Fruit fly (Drosophila melanogaster) whole organism, embryonic: ENCODE data around the gene Mabi.

Source experiments
- Awh ChIP-seq: fragments of 200-800 bp; sonication (Bioruptor generic); IDR thresholded peaks from 2 replicates; pipeline ENCODE4, ENCODE4 v1.3.6; 2022; ENCODE audit warnings: missing biosample characterization, missing genetic modification characterization
- B-H2 ChIP-seq: fragments of 200-800 bp; sonication (Bioruptor generic); optimal IDR thresholded peaks from 2 replicates; lab custom pipeline; 2018; ENCODE audit warnings: missing biosample characterization, mild to moderate bottlenecking, missing genetic modification characterization
- CG10274 ChIP-seq: fragments of 200-800 bp; sonication (Bioruptor generic); optimal IDR thresholded peaks from 3 replicates; lab custom pipeline; 2017; ENCODE audit warnings: missing biosample characterization, mild to moderate bottlenecking, missing genetic modification characterization
- CG10979 ChIP-seq: fragments of 200-800 bp; sonication (Bioruptor generic); optimal IDR thresholded peaks from 2 replicates; lab custom pipeline; 2018; ENCODE audit warnings: missing biosample characterization, mild to moderate bottlenecking, missing genetic modification characterization, moderate library complexity
- CG11093 ChIP-seq: fragments of 200-800 bp; sonication (Bioruptor generic); IDR thresholded peaks from 3 replicates; pipeline ENCODE4 v1.3.6; 2022; ENCODE audit warnings: missing biosample characterization, missing genetic modification characterization
- CG11504 ChIP-seq: fragments of 200-800 bp; sonication (Bioruptor generic); optimal IDR thresholded peaks from 3 replicates; lab custom pipeline; 2019; ENCODE audit warnings: missing biosample characterization, mild to moderate bottlenecking, missing genetic modification characterization, moderate library complexity
- CG12219 ChIP-seq: fragments of 200-800 bp; sonication (Bioruptor generic); optimal IDR thresholded peaks from 3 replicates; lab custom pipeline; 2018; ENCODE audit warnings: missing biosample characterization, mild to moderate bottlenecking, missing genetic modification characterization
- CG15514 ChIP-seq: fragments of 200-800 bp; sonication (Bioruptor generic); optimal IDR thresholded peaks from 3 replicates; lab custom pipeline; 2017; ENCODE audit warnings: missing biosample characterization, missing genetic modification characterization, mild to moderate bottlenecking, moderate library complexity, missing genetic modification reagents
- CG15601 ChIP-seq: fragments of 200-800 bp; sonication (Bioruptor generic); optimal IDR thresholded peaks from 3 replicates; lab custom pipeline; 2019; ENCODE audit warnings: missing biosample characterization, mild to moderate bottlenecking, missing genetic modification characterization, moderate library complexity
- CG17359 ChIP-seq: fragments of 200-800 bp; sonication (Bioruptor generic); optimal IDR thresholded peaks from 3 replicates; lab custom pipeline; 2018; ENCODE audit warnings: missing biosample characterization, mild to moderate bottlenecking, missing genetic modification characterization, moderate library complexity
- CG17568 ChIP-seq: fragments of 200-800 bp; sonication (Bioruptor generic); optimal IDR thresholded peaks from 2 replicates; lab custom pipeline; 2018; ENCODE audit warnings: missing biosample characterization, mild to moderate bottlenecking, missing genetic modification characterization, moderate library complexity
- CG17912 ChIP-seq: fragments of 200-800 bp; sonication (Bioruptor generic); optimal IDR thresholded peaks from 2 replicates; lab custom pipeline; 2018; ENCODE audit warnings: missing biosample characterization, mild to moderate bottlenecking, missing genetic modification characterization
- CG2889 ChIP-seq: fragments of 200-800 bp; sonication (Bioruptor generic); IDR thresholded peaks from 3 replicates; pipeline ENCODE4 v1.3.6; 2022; ENCODE audit warnings: missing biosample characterization, missing genetic modification characterization
- CG32532 ChIP-seq: fragments of 200-800 bp; sonication (Bioruptor generic); IDR thresholded peaks from 2 replicates; pipeline ENCODE4 v1.3.6; 2022; ENCODE audit warnings: missing biosample characterization, missing genetic modification characterization
- CG33557 ChIP-seq: fragments of 200-800 bp; sonication (Bioruptor generic); optimal IDR thresholded peaks from 2 replicates; lab custom pipeline; 2019; ENCODE audit warnings: missing biosample characterization, mild to moderate bottlenecking, missing genetic modification characterization, moderate library complexity
- CG34224 ChIP-seq: fragments of 200-800 bp; sonication (Bioruptor generic); IDR thresholded peaks from 3 replicates; pipeline ENCODE4 v1.3.6; 2022; ENCODE audit warnings: missing biosample characterization, missing genetic modification characterization; ENCODE audit not compliant: partially characterized antibody
- CG5180 ChIP-seq: fragments of 200-800 bp; sonication (Bioruptor generic); optimal IDR thresholded peaks from 3 replicates; lab custom pipeline; 2017; ENCODE audit warnings: missing biosample characterization, missing genetic modification characterization, mild to moderate bottlenecking, moderate library complexity, missing genetic modification reagents
- CG7357 ChIP-seq: fragments of 200-800 bp; sonication (Bioruptor generic); IDR thresholded peaks from 3 replicates; pipeline ENCODE4 v1.3.6; 2022; ENCODE audit warnings: missing biosample characterization, missing genetic modification characterization
- CG7786 ChIP-seq: fragments of 200-800 bp; sonication (Bioruptor generic); optimal IDR thresholded peaks from 2 replicates; lab custom pipeline; 2016; ENCODE audit warnings: missing biosample characterization, missing genetic modification characterization
- CHES-1-like ChIP-seq: fragments of 200-800 bp; sonication (Bioruptor generic); optimal IDR thresholded peaks from 2 replicates; lab custom pipeline; 2016; ENCODE audit warnings: missing biosample characterization, missing genetic modification characterization
- Dfd ChIP-seq, 2 experiments: fragments of >200 bp; optimal IDR thresholded peaks; 2 replicates each; lab custom pipeline; 2017; ENCODE audit warnings: missing biosample characterization in 2 of 2, missing genetic modification characterization in 2 of 2
- Dll ChIP-seq: fragments of 200-800 bp; sonication (Bioruptor generic); IDR thresholded peaks from 4 replicates; pipeline ENCODE4 v1.3.6; 2022; ENCODE audit warnings: missing biosample characterization, missing genetic modification characterization; ENCODE audit not compliant: partially characterized antibody
- Gsc ChIP-seq: fragments of 200-800 bp; sonication (Bioruptor generic); IDR thresholded peaks from 2 replicates; pipeline ENCODE4 v1.3.6; 2022; ENCODE audit warnings: missing biosample characterization, missing genetic modification characterization
- HLH4C ChIP-seq: fragments of 200-800 bp; sonication (Bioruptor generic); IDR thresholded peaks from 3 replicates; pipeline ENCODE4 v1.3.6; 2022; ENCODE audit warnings: missing biosample characterization, missing genetic modification characterization; ENCODE audit not compliant: partially characterized antibody
- HmgD ChIP-seq: fragments of 200-800 bp; sonication (Bioruptor generic); optimal IDR thresholded peaks from 3 replicates; lab custom pipeline; 2016; ENCODE audit warnings: missing biosample characterization, missing genetic modification characterization
- Mes4 ChIP-seq: fragments of 200-800 bp; sonication (Bioruptor generic); optimal IDR thresholded peaks from 2 replicates; lab custom pipeline; 2016; ENCODE audit warnings: missing biosample characterization, missing genetic modification characterization
- Rfx ChIP-seq: fragments of 200-800 bp; sonication (Bioruptor generic); IDR thresholded peaks from 2 replicates; pipeline ENCODE4 v1.3.6; 2022; ENCODE audit warnings: missing biosample characterization, missing genetic modification characterization
- Ssrp ChIP-seq: fragments of 200-800 bp; sonication (Bioruptor generic); optimal IDR thresholded peaks from 2 replicates; lab custom pipeline; 2018; ENCODE audit warnings: missing biosample characterization, mild to moderate bottlenecking, missing genetic modification characterization, moderate library complexity
- Xbp1 ChIP-seq: fragments of 200-800 bp; sonication (Bioruptor generic); optimal IDR thresholded peaks from 3 replicates; lab custom pipeline; 2016; ENCODE audit warnings: missing biosample characterization, mild to moderate bottlenecking, missing genetic modification characterization
- az2 ChIP-seq: fragments of 200-800 bp; sonication (Bioruptor generic); optimal IDR thresholded peaks from 3 replicates; lab custom pipeline; 2016; ENCODE audit warnings: missing biosample characterization, missing genetic modification characterization
- bab2 ChIP-seq: fragments of 200-800 bp; sonication (Bioruptor generic); optimal IDR thresholded peaks from 2 replicates; lab custom pipeline; 2016; ENCODE audit warnings: missing biosample characterization, missing genetic modification characterization
- btn ChIP-seq: fragments of 200-800 bp; sonication (Bioruptor generic); optimal IDR thresholded peaks from 2 replicates; lab custom pipeline; 2016; ENCODE audit warnings: missing biosample characterization, missing genetic modification characterization
- cad ChIP-seq: fragments of >200 bp; optimal IDR thresholded peaks from 2 replicates; lab custom pipeline; 2017; ENCODE audit warnings: missing biosample characterization, missing genetic modification characterization
- chif ChIP-seq, 2 experiments: fragments of 200-800 bp; sonication (Bioruptor generic); optimal IDR thresholded peaks; 3 replicates each; lab custom pipeline; 2016; ENCODE audit warnings: missing biosample characterization in 2 of 2, missing genetic modification characterization in 2 of 2
- fd102C ChIP-seq: fragments of 200-800 bp; sonication (Bioruptor generic); optimal IDR thresholded peaks from 2 replicates; lab custom pipeline; 2018; ENCODE audit warnings: missing biosample characterization, mild to moderate bottlenecking, missing genetic modification characterization, moderate library complexity
- fd64A ChIP-seq: fragments of 200-800 bp; sonication (Bioruptor generic); optimal IDR thresholded peaks from 3 replicates; lab custom pipeline; 2018; ENCODE audit warnings: missing biosample characterization, mild to moderate bottlenecking, missing genetic modification characterization
- gce ChIP-seq: fragments of 200-800 bp; sonication (Bioruptor generic); IDR thresholded peaks from 3 replicates; pipeline ENCODE4 v1.3.6; 2022; ENCODE audit warnings: missing biosample characterization, missing genetic modification characterization
- ham ChIP-seq: fragments of 200-800 bp; sonication (Bioruptor generic); IDR thresholded peaks from 2 replicates; pipeline ENCODE4 v1.3.6; 2022; ENCODE audit warnings: missing biosample characterization, missing genetic modification characterization
- inv ChIP-seq: fragments of 200-800 bp; sonication (Bioruptor generic); IDR thresholded peaks from 2 replicates; pipeline ENCODE4 v1.3.6; 2022; ENCODE audit warnings: missing biosample characterization, missing genetic modification characterization; ENCODE audit not compliant: partially characterized antibody
- lbe ChIP-seq: fragments of 200-800 bp; sonication (Bioruptor generic); optimal IDR thresholded peaks from 2 replicates; lab custom pipeline; 2016; ENCODE audit warnings: missing biosample characterization, mild to moderate bottlenecking, missing genetic modification characterization
- lmd ChIP-seq: fragments of 200-800 bp; sonication (Bioruptor generic); IDR thresholded peaks from 2 replicates; pipeline ENCODE4 v1.3.6; 2022; ENCODE audit warnings: missing biosample characterization, missing genetic modification characterization
- lola ChIP-seq, 3 experiments: fragments of >200 bp in 2 of 3; fragments of 200-800 bp in 1 of 3; sonication (Bioruptor generic) in 1 of 3; optimal IDR thresholded peaks; 2 replicates each; lab custom pipeline; 2017 to 2019; ENCODE audit warnings: missing biosample characterization in 3 of 3, missing genetic modification characterization in 3 of 3, mild to moderate bottlenecking in 1 of 3, moderate library complexity in 1 of 3
- pan ChIP-seq, 4 experiments: fragments of >200 bp in 3 of 4; fragments of 200-800 bp in 1 of 4; sonication (Bioruptor generic) in 1 of 4; optimal IDR thresholded peaks in 3 of 4; IDR thresholded peaks in 1 of 4; 2 replicates each; pipeline versions ENCODE4 v1.3.6 to Lab custom; 2017 to 2022; ENCODE audit warnings: missing biosample characterization in 2 of 4, missing genetic modification characterization in 2 of 4, mixed read lengths in 1 of 4
- peb ChIP-seq: fragments of 200-800 bp; sonication (Bioruptor generic); IDR thresholded peaks from 2 replicates; pipeline ENCODE4 v1.3.6; 2022; ENCODE audit warnings: missing biosample characterization, missing genetic modification characterization
- phol ChIP-seq: fragments of 200-800 bp; sonication (Bioruptor generic); optimal IDR thresholded peaks from 3 replicates; lab custom pipeline; 2018; ENCODE audit warnings: missing biosample characterization, mild to moderate bottlenecking, missing genetic modification characterization, moderate library complexity
- sr ChIP-seq: fragments of 200-800 bp; sonication (Bioruptor generic); IDR thresholded peaks from 3 replicates; pipeline ENCODE4 v1.3.6; 2022; ENCODE audit warnings: missing biosample characterization, missing genetic modification characterization
- wek ChIP-seq: fragments of 200-800 bp; sonication (Bioruptor generic); optimal IDR thresholded peaks from 3 replicates; lab custom pipeline; 2018; ENCODE audit warnings: missing biosample characterization, mild to moderate bottlenecking, missing genetic modification characterization, moderate library complexity
- zen ChIP-seq: fragments of 200-800 bp; sonication (Bioruptor generic); optimal IDR thresholded peaks from 3 replicates; lab custom pipeline; 2018; ENCODE audit warnings: missing biosample characterization, mild to moderate bottlenecking, missing genetic modification characterization, moderate library complexity
- zfh2 ChIP-seq: fragments of 200-800 bp; sonication (Bioruptor generic); optimal IDR thresholded peaks from 2 replicates; lab custom pipeline; 2016; ENCODE audit warnings: missing biosample characterization, missing genetic modification characterization

The Mabi gene

DNA sequence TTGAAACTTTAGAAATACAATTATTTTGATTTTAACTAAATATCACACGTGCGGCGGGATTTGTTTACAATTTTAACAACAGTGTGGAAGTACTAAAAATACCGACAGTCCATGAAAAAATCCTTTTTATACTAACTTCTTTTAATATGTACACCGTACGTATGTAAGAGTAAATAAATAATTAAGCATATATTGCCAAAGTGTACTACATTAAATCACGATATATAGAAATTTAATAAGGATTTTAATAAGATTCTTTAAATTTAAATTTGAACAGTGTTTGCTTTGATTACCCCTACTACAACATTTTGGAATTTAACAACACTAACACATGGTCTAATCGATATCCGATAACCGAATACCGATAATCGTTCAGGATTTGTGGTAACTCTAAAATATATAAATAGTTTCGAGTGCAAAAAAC, 12.2 kb downstream of the Mabi start, which contains the start of the genes Ski6 and CG16812 (continued):
- TF ChIP-seq CG32532 (peak; percentile 83), CG11093 (no peak), HmgD (GFP tag; lab: Kevin White, UChicago) (no peak), CG17359 (tag; lab: Kevin White, UChicago) (peak; percentile 78), lbe (no peak), bab2 (GFP tag; lab: Kevin White, UChicago) (peak; percentile 54), Mes4 (GFP tag; lab: Kevin White, UChicago) (no peak), CHES-1-like (peak; percentile 16), Dfd (GFP tag; optimal IDR thresholded peaks at IDR 0.05; lab: Kevin White, UChicago) (no peak), pan (optimal IDR thresholded peaks at IDR 0.05; lab: Kevin White, UChicago) (no peak), pan (GFP tag; optimal IDR thresholded peaks at IDR 0.05 in 1 of 2, IDR thresholded peaks at IDR 0.05 in 1 of 2) (peak in 1 of 2 experiments; percentile 67), CG15601 (tag; lab: Kevin White, UChicago) (no peak), zen (peak; percentile 83), CG10979 (tag; lab: Kevin White, UChicago) (peak; percentile 67), gce (GFP tag; lab: Robert Waterston, UW) (no peak), Gsc (GFP tag; lab: Robert Waterston, UW) (no peak), zfh2 (GFP tag; lab: Kevin White, UChicago) (peak; percentile 15), peb (GFP tag; lab: Robert Waterston, UW) (0 out of 2 replicates have a peak, but pooled peaks have one; percentile 12), fd102C (GFP tag; lab: Kevin White, UChicago) (no peak), CG5180 (GFP tag; lab: Kevin White, UChicago) (no peak), wek (GFP tag; lab: Kevin White, UChicago) (peak; percentile 93), CG34224 (GFP tag; lab: Robert Waterston, UW) (0 out of 3 replicates have a peak, but pooled peaks have one; percentile 31), CG2889 (no peak), inv (no peak), az2 (GFP tag; lab: Kevin White, UChicago) (peak; percentile 71), CG7357 (GFP tag; lab: Robert Waterston, UW) (no peak), phol (peak; percentile 82), cad (no peak), CG17912 (no peak), CG33557 (GFP tag; lab: Kevin White, UChicago) (peak; percentile 41), CG15514 (peak; percentile 51), fd64A (GFP tag; lab: Kevin White, UChicago) (no peak), lmd (GFP tag; lab: Robert Waterston, UW) (no peak), Rfx (GFP tag; lab: Robert Waterston, UW) (peak; percentile 73), CG10274 (no peak), btn (GFP tag; lab: Kevin White, UChicago) (no peak), CG17568 (peak; percentile 83), Awh (GFP tag; lab: Robert Waterston, UW) (peak; percentile 71), CG7786 (GFP tag; lab: Kevin White, UChicago) (peak; percentile 12), Dll (GFP tag; lab: Robert Waterston, UW) (peak; percentile 51; the same call in 2 of the 4 replicates), lola (GFP tag; optimal IDR thresholded peaks at IDR 0.05; lab: Kevin White, UChicago) (peak in 1 of 3 experiments; percentile 71), chif (GFP tag; optimal IDR thresholded peaks at IDR 0.05; lab: Kevin White, UChicago) (peak in 1 of 2 experiments; percentile 15), ham (GFP tag; lab: Robert Waterston, UW) (no peak), CG11504 (tag; lab: Kevin White, UChicago) (no peak), Ssrp (tag; lab: Kevin White, UChicago) (peak; percentile 56), HLH4C (peak; percentile 42; the same call in 1 of the 3 replicates), CG12219 (GFP tag; lab: Kevin White, UChicago) (no peak), sr (GFP tag; lab: Robert Waterston, UW) (no peak), Xbp1 (GFP tag; lab: Kevin White, UChicago) (peak; percentile 74), B-H2 (GFP tag; lab: Kevin White, UChicago) (no peak)
